Fruit fly (Drosophila melanogaster) whole organism, embryonic: Measurements from ENCODE around the gene CG10208.

Source experiments
- Adf1 ChIP-seq: fragments of 200-800 bp; sonication (Bioruptor generic); IDR thresholded peaks from 2 replicates; pipeline ENCODE4 v1.3.6; 2022; ENCODE audit warnings: missing biosample characterization, missing genetic modification characterization
- Awh ChIP-seq: fragments of 200-800 bp; sonication (Bioruptor generic); IDR thresholded peaks from 2 replicates; pipeline ENCODE4, ENCODE4 v1.3.6; 2022; ENCODE audit warnings: missing biosample characterization, missing genetic modification characterization
- B-H2 ChIP-seq: fragments of 200-800 bp; sonication (Bioruptor generic); optimal IDR thresholded peaks from 2 replicates; lab custom pipeline; 2018; ENCODE audit warnings: missing biosample characterization, mild to moderate bottlenecking, missing genetic modification characterization
- CG10979 ChIP-seq: fragments of 200-800 bp; sonication (Bioruptor generic); optimal IDR thresholded peaks from 2 replicates; lab custom pipeline; 2018; ENCODE audit warnings: missing biosample characterization, mild to moderate bottlenecking, missing genetic modification characterization, moderate library complexity
- CG11696 ChIP-seq: fragments of 200-800 bp; sonication (Bioruptor generic); IDR thresholded peaks from 2 replicates; pipeline ENCODE4 v1.3.6; 2022; ENCODE audit warnings: missing biosample characterization, missing genetic modification characterization
- CG12769 ChIP-seq: fragments of 200-800 bp; sonication (Bioruptor generic); optimal IDR thresholded peaks from 2 replicates; lab custom pipeline; 2019; ENCODE audit warnings: missing biosample characterization, mild to moderate bottlenecking, missing genetic modification characterization, moderate library complexity
- CG13287 ChIP-seq: fragments of 200-800 bp; sonication (Bioruptor generic); IDR thresholded peaks from 2 replicates; pipeline ENCODE4 v1.3.6; 2022; ENCODE audit warnings: missing biosample characterization, missing genetic modification characterization; ENCODE audit not compliant: partially characterized antibody
- CG15601 ChIP-seq: fragments of 200-800 bp; sonication (Bioruptor generic); optimal IDR thresholded peaks from 3 replicates; lab custom pipeline; 2019; ENCODE audit warnings: missing biosample characterization, mild to moderate bottlenecking, missing genetic modification characterization, moderate library complexity
- CG18262 ChIP-seq: fragments of 200-800 bp; optimal IDR thresholded peaks from 3 replicates; lab custom pipeline; 2019; ENCODE audit warnings: missing biosample characterization, mild to moderate bottlenecking, missing genetic modification characterization, moderate library complexity
- CG32772 ChIP-seq: fragments of 200-800 bp; sonication (Bioruptor generic); IDR thresholded peaks from 2 replicates; pipeline ENCODE4 v1.3.6; 2022; ENCODE audit warnings: missing biosample characterization, missing genetic modification characterization
- CG8388 ChIP-seq: fragments of 200-800 bp; sonication (Bioruptor generic); optimal IDR thresholded peaks from 2 replicates; lab custom pipeline; 2019; ENCODE audit warnings: missing biosample characterization, mild to moderate bottlenecking, missing genetic modification characterization, moderate library complexity
- CG8924 ChIP-seq: fragments of 200-800 bp; optimal IDR thresholded peaks from 3 replicates; lab custom pipeline; 2019; ENCODE audit warnings: missing biosample characterization, mild to moderate bottlenecking, missing genetic modification characterization, moderate library complexity
- Dip2 ChIP-seq: fragments of 200-800 bp; sonication (Bioruptor generic); IDR thresholded peaks from 2 replicates; pipeline ENCODE4 v1.3.6; 2022; ENCODE audit warnings: missing biosample characterization, missing genetic modification characterization
- Dp ChIP-seq: fragments of 200-800 bp; sonication (Bioruptor generic); optimal IDR thresholded peaks from 2 replicates; lab custom pipeline; 2018; ENCODE audit warnings: missing biosample characterization, mild to moderate bottlenecking, missing genetic modification characterization, moderate library complexity
- Fer3 ChIP-seq: fragments of 200-800 bp; sonication (Bioruptor generic); optimal IDR thresholded peaks from 2 replicates; lab custom pipeline; 2018; ENCODE audit warnings: missing biosample characterization, mild to moderate bottlenecking, missing genetic modification characterization, moderate library complexity
- Hr3 ChIP-seq: fragments of 200-800 bp; sonication (Bioruptor generic); optimal IDR thresholded peaks from 3 replicates; lab custom pipeline; 2016; ENCODE audit warnings: missing biosample characterization, missing genetic modification characterization
- Hr51 ChIP-seq, 2 experiments: fragments of 200-800 bp; sonication (Bioruptor generic); optimal IDR thresholded peaks; 2 replicates in 1 of 2; 3 replicates in 1 of 2; lab custom pipeline; 2016 to 2018; ENCODE audit warnings: missing biosample characterization in 2 of 2, missing genetic modification characterization in 2 of 2, mild to moderate bottlenecking in 1 of 2, moderate library complexity in 1 of 2
- Lim3 ChIP-seq: fragments of 200-800 bp; sonication (Bioruptor generic); IDR thresholded peaks from 2 replicates; pipeline ENCODE4 v1.3.6; 2022; ENCODE audit warnings: missing biosample characterization, missing genetic modification characterization
- Meics ChIP-seq: fragments of 200-800 bp; sonication (Bioruptor generic); optimal IDR thresholded peaks from 2 replicates; lab custom pipeline; 2017; ENCODE audit warnings: missing biosample characterization, mild to moderate bottlenecking, missing genetic modification characterization
- Optix ChIP-seq: fragments of 200-800 bp; sonication (Bioruptor generic); IDR thresholded peaks from 3 replicates; pipeline ENCODE4 v1.3.6; 2022; ENCODE audit warnings: missing biosample characterization, missing genetic modification characterization
- Pdp1 ChIP-seq, 2 experiments: fragments of 200-800 bp; sonication (Bioruptor generic); optimal IDR thresholded peaks; 3 replicates each; lab custom pipeline; 2016; ENCODE audit warnings: missing biosample characterization in 2 of 2, missing genetic modification characterization in 2 of 2, mild to moderate bottlenecking in 1 of 2, moderate library complexity in 1 of 2
- Ravus ChIP-seq: fragments of 200-800 bp; sonication (Bioruptor generic); IDR thresholded peaks from 2 replicates; pipeline ENCODE4 v1.3.6; 2022; ENCODE audit warnings: missing biosample characterization, missing genetic modification characterization
- Vsx1 ChIP-seq: fragments of 200-800 bp; sonication (Bioruptor generic); optimal IDR thresholded peaks from 2 replicates; lab custom pipeline; 2017; ENCODE audit warnings: missing biosample characterization, mild to moderate bottlenecking, missing genetic modification characterization, missing genetic modification reagents
- Xbp1 ChIP-seq: fragments of 200-800 bp; sonication (Bioruptor generic); optimal IDR thresholded peaks from 3 replicates; lab custom pipeline; 2016; ENCODE audit warnings: missing biosample characterization, mild to moderate bottlenecking, missing genetic modification characterization
- abd-A ChIP-seq: fragments of 200-800 bp; sonication (Bioruptor generic); optimal IDR thresholded peaks from 3 replicates; lab custom pipeline; 2019; ENCODE audit warnings: missing biosample characterization, mild to moderate bottlenecking, missing genetic modification characterization, moderate library complexity
- ase ChIP-seq: fragments of 200-800 bp; sonication (Bioruptor generic); IDR thresholded peaks from 3 replicates; pipeline ENCODE4 v1.3.6; 2022; ENCODE audit warnings: missing biosample characterization, missing genetic modification characterization
- az2 ChIP-seq: fragments of 200-800 bp; sonication (Bioruptor generic); optimal IDR thresholded peaks from 3 replicates; lab custom pipeline; 2016; ENCODE audit warnings: missing biosample characterization, missing genetic modification characterization
- bcd ChIP-seq: fragments of 200-800 bp; sonication (Bioruptor generic); optimal IDR thresholded peaks from 2 replicates; lab custom pipeline; 2017; ENCODE audit warnings: missing biosample characterization, mild to moderate bottlenecking, missing genetic modification characterization
- bsh ChIP-seq, 2 experiments: fragments of 200-800 bp; sonication (Bioruptor generic); optimal IDR thresholded peaks; 2 replicates each; lab custom pipeline; 2017 to 2018; ENCODE audit warnings: mild to moderate bottlenecking in 2 of 2, missing biosample characterization in 2 of 2, missing genetic modification characterization in 2 of 2, moderate library complexity in 1 of 2
- chm ChIP-seq: fragments of 200-800 bp; sonication (Bioruptor generic); IDR thresholded peaks from 2 replicates; pipeline ENCODE4 v1.3.6; 2022; ENCODE audit warnings: missing biosample characterization, missing genetic modification characterization
- gem ChIP-seq: fragments of 200-800 bp; sonication (Bioruptor generic); optimal IDR thresholded peaks from 2 replicates; lab custom pipeline; 2019; ENCODE audit warnings: missing biosample characterization, mild to moderate bottlenecking, missing genetic modification characterization, moderate library complexity
- gfzf ChIP-seq: fragments of 200-800 bp; sonication (Bioruptor generic); optimal IDR thresholded peaks from 2 replicates; lab custom pipeline; 2016; ENCODE audit warnings: missing biosample characterization, mild to moderate bottlenecking, missing genetic modification characterization, moderate library complexity
- gro ChIP-seq: fragments of 200-800 bp; sonication (Bioruptor generic); optimal IDR thresholded peaks from 2 replicates; lab custom pipeline; 2016; ENCODE audit warnings: missing biosample characterization, missing genetic modification characterization
- ind ChIP-seq: fragments of 200-800 bp; sonication (Bioruptor generic); optimal IDR thresholded peaks from 3 replicates; lab custom pipeline; 2016; ENCODE audit warnings: missing biosample characterization, missing genetic modification characterization
- p53 ChIP-seq: fragments of 200-800 bp; sonication (Bioruptor generic); optimal IDR thresholded peaks from 2 replicates; lab custom pipeline; 2016; ENCODE audit warnings: missing biosample characterization, missing genetic modification characterization
- pum ChIP-seq: fragments of 200-800 bp; sonication (Bioruptor generic); optimal IDR thresholded peaks from 2 replicates; lab custom pipeline; 2016; ENCODE audit warnings: missing biosample characterization, missing genetic modification characterization
- sd ChIP-seq: fragments of 200-800 bp; sonication (Bioruptor generic); optimal IDR thresholded peaks from 3 replicates; lab custom pipeline; 2018; ENCODE audit warnings: missing biosample characterization, mild to moderate bottlenecking, missing genetic modification characterization, moderate library complexity
- sens ChIP-seq: fragments of 200-800 bp; sonication (Bioruptor generic); peaks from one replicate; lab custom pipeline; 2016; ENCODE audit warnings: missing biosample characterization, missing genetic modification characterization
- sens-2 ChIP-seq: fragments of 200-800 bp; sonication (Bioruptor generic); IDR thresholded peaks from 2 replicates; pipeline ENCODE4 v1.3.6; 2022; ENCODE audit warnings: missing biosample characterization, missing genetic modification characterization
- sna ChIP-seq: fragments of 200-800 bp; sonication (Bioruptor generic); IDR thresholded peaks from 2 replicates; pipeline ENCODE4 v1.3.6; 2022; ENCODE audit warnings: missing biosample characterization, missing genetic modification characterization; ENCODE audit not compliant: partially characterized antibody
- ssp ChIP-seq: fragments of 200-800 bp; sonication (Bioruptor generic); IDR thresholded peaks from 2 replicates; pipeline ENCODE4 v1.3.6; 2022; ENCODE audit warnings: missing biosample characterization, missing genetic modification characterization
- tin ChIP-seq: fragments of 200-800 bp; sonication (Bioruptor generic); optimal IDR thresholded peaks from 3 replicates; lab custom pipeline; 2016; ENCODE audit warnings: missing biosample characterization, missing genetic modification characterization
- trem ChIP-seq: fragments of 200-800 bp; optimal IDR thresholded peaks from 3 replicates; lab custom pipeline; 2019; ENCODE audit warnings: missing biosample characterization, mild to moderate bottlenecking, missing genetic modification characterization, moderate library complexity
- unc-4 ChIP-seq: fragments of 200-800 bp; sonication (Bioruptor generic); IDR thresholded peaks from 2 replicates; pipeline ENCODE4 v1.3.6; 2022; ENCODE audit warnings: missing biosample characterization, missing genetic modification characterization; ENCODE audit not compliant: partially characterized antibody
- vvl ChIP-seq: fragments of 200-800 bp; sonication (Bioruptor generic); IDR thresholded peaks from 2 replicates; pipeline ENCODE4 v1.3.6; 2022; ENCODE audit warnings: missing biosample characterization, missing genetic modification characterization
- wek ChIP-seq: fragments of 200-800 bp; sonication (Bioruptor generic); optimal IDR thresholded peaks from 3 replicates; lab custom pipeline; 2018; ENCODE audit warnings: missing biosample characterization, mild to moderate bottlenecking, missing genetic modification characterization, moderate library complexity
- zf30C ChIP-seq: fragments of 200-800 bp; sonication (Bioruptor generic); optimal IDR thresholded peaks from 3 replicates; lab custom pipeline; 2018; ENCODE audit warnings: missing biosample characterization, mild to moderate bottlenecking, missing genetic modification characterization
- zfh2 ChIP-seq: fragments of 200-800 bp; sonication (Bioruptor generic); optimal IDR thresholded peaks from 2 replicates; lab custom pipeline; 2016; ENCODE audit warnings: missing biosample characterization, missing genetic modification characterization

The CG10208 gene

DNA sequence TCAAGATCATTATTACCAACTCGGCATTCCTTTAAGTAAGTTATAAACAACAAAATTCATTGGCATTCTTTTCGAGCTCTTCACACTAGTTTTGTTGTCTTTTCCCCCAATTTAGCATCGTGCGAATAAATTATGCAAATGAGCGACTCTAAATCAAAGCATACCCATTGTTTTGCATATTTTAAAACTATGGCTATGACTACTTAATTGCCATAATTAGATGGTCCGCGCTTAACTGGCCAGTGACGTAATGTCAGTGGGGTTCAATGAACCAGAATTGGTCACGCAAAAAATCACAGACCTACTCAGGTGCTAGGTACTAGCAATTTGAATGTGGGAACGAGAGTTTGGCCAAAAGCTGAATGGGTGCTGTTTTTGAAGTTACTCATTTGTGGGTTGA, 49.0 kb upstream of the CG10208 start:
- peak; percentile 48 for TF ChIP-seq sd (tag; lab: Kevin White, UChicago)
- peak; percentile 66 for TF ChIP-seq vvl (GFP tag; lab: Robert Waterston, UW)
- TF ChIP-seq abd-A = peak; percentile 50
- no peak for TF ChIP-seq Ravus (GFP tag; lab: Robert Waterston, UW)
- TF ChIP-seq CG8388 = no peak
- 0 out of 2 replicates have a peak, but pooled peaks have one; percentile 36 for TF ChIP-seq Awh (GFP tag; lab: Robert Waterston, UW)
- no peak for TF ChIP-seq az2 (GFP tag; lab: Kevin White, UChicago)
- TF ChIP-seq sens = peak; percentile 2

DNA sequence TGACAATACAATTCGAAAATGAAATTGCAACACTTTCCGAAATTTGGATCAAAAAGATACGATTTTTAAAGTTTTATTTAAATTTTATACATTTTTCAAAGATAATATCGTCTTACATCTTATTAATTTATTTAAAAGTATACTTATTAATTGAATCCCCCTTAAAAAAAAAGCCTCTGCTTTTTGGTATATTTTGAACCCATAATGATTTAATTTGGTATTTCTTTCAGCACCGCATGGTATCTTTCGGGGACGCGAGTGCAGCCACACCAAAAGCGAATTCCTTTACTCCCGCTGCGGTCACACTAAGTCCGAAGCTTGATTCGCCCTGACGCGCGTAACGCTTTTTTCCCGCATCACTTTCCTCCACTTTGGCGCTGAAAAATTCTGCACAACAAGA, 46.4 kb upstream of the CG10208 start:
- TF ChIP-seq Hr3 (no peak), p53 (GFP tag; lab: Kevin White, UChicago) (no peak), Meics (GFP tag; lab: Kevin White, UChicago) (peak; percentile 39), B-H2 (GFP tag; lab: Kevin White, UChicago) (peak; percentile 29), Hr51 (GFP tag; optimal IDR thresholded peaks at IDR 0.05; lab: Kevin White, UChicago) (peak in 1 of 2 experiments; percentile 21), CG18262 (peak; percentile 8), gro (GFP tag; lab: Kevin White, UChicago) (no peak), CG32772 (GFP tag; lab: Robert Waterston, UW) (peak; percentile 49; the same call in 1 of the 2 replicates), pum (GFP tag; lab: Kevin White, UChicago) (no peak), Xbp1 (GFP tag; lab: Kevin White, UChicago) (peak; percentile 46), wek (GFP tag; lab: Kevin White, UChicago) (no peak), chm (GFP tag; lab: Robert Waterston, UW) (no peak), ssp (GFP tag; lab: Robert Waterston, UW) (peak; percentile 47; the same call in 1 of the 2 replicates), CG10979 (peak; percentile 3), sens-2 (GFP tag; lab: Robert Waterston, UW) (no peak), Fer3 (tag; lab: Kevin White, UChicago) (peak; percentile 18), Pdp1 (GFP tag; optimal IDR thresholded peaks at IDR 0.05; lab: Kevin White, UChicago) (peak in 1 of 2 experiments; percentile 59), Dp (GFP tag; lab: Kevin White, UChicago) (peak; percentile 75), Lim3 (GFP tag; lab: Robert Waterston, UW) (no peak), Dip2 (GFP tag; lab: Robert Waterston, UW) (no peak), zf30C (GFP tag; lab: Kevin White, UChicago) (no peak), unc-4 (GFP tag; lab: Robert Waterston, UW) (0 out of 2 replicates have a peak, but pooled peaks have one; percentile 34), zfh2 (GFP tag; lab: Kevin White, UChicago) (peak; percentile 30), CG13287 (GFP tag; lab: Robert Waterston, UW) (peak; percentile 69), CG12769 (tag; lab: Kevin White, UChicago) (peak; percentile 22), gfzf (peak; percentile 94), Optix (GFP tag; lab: Robert Waterston, UW) (no peak), bsh (GFP tag; optimal IDR thresholded peaks at IDR 0.05; lab: Kevin White, UChicago) (peak in 1 of 2 experiments; percentile 21), sna (GFP tag; lab: Robert Waterston, UW) (0 out of 2 replicates have a peak, but pooled peaks have one; percentile 34), CG11696 (GFP tag; lab: Robert Waterston, UW) (0 out of 2 replicates have a peak, but pooled peaks have one; percentile 9), Vsx1 (GFP tag; lab: Kevin White, UChicago) (peak; percentile 26), ase (GFP tag; lab: Robert Waterston, UW) (no peak), tin (GFP tag; lab: Kevin White, UChicago) (peak; percentile 7), gem (tag; lab: Kevin White, UChicago) (peak; percentile 64), CG15601 (tag; lab: Kevin White, UChicago) (peak; percentile 45), CG8924 (tag; lab: Kevin White, UChicago) (peak; percentile 15), bcd (GFP tag; lab: Kevin White, UChicago) (peak; percentile 28), ind (GFP tag; lab: Kevin White, UChicago) (peak; percentile 18), abd-A (peak; percentile 2), Adf1 (GFP tag; lab: Robert Waterston, UW) (peak; percentile 13; the same call in 1 of the 2 replicates), trem (tag; lab: Kevin White, UChicago) (peak; percentile 32)
